Worm (Caenorhabditis elegans): ENCODE results near the gene fah-1.

- no peak for TF ChIP-seq med-1 (GFP tag; optimal IDR thresholded peaks at IDR 0.05; ENCODE audit: insufficient read depth)
- no peak for TF ChIP-seq flt-1 (GFP tag; IDR thresholded peaks at IDR 0.05)
- TF ChIP-seq ztf-23 (GFP tag; IDR thresholded peaks at IDR 0.05), result no peak
- no peak for TF ChIP-seq ref-1 (GFP tag; conservative IDR thresholded peaks at IDR 0.05)
- no peak for TF ChIP-seq cog-1 (tag; optimal IDR thresholded peaks at IDR 0.05)
- TF ChIP-seq klf-2 (GFP tag; conservative IDR thresholded peaks at IDR 0.05), result no peak
These were observed 14.3 kb upstream of the fah-1 start, which contains the start of gene C15B12.2 for ce11 chrX:6462995-6463462.
